Fruit fly (Drosophila melanogaster) whole organism, embryonic: ENCODE data around the gene CG31468.

Source experiments
- Bteb2 ChIP-seq: fragments of 200-800 bp; sonication (Bioruptor generic); optimal IDR thresholded peaks from 2 replicates; lab custom pipeline; 2016; ENCODE audit warnings: missing biosample characterization, missing genetic modification characterization
- CG10147 ChIP-seq: fragments of 200-800 bp; sonication (Bioruptor generic); optimal IDR thresholded peaks from 2 replicates; lab custom pipeline; 2019; ENCODE audit warnings: missing biosample characterization, mild to moderate bottlenecking, missing genetic modification characterization, moderate library complexity
- CG10462 ChIP-seq: fragments of 200-800 bp; sonication (Bioruptor generic); optimal IDR thresholded peaks from 2 replicates; lab custom pipeline; 2016; ENCODE audit warnings: missing biosample characterization, missing genetic modification characterization
- CG11093 ChIP-seq: fragments of 200-800 bp; sonication (Bioruptor generic); IDR thresholded peaks from 3 replicates; pipeline ENCODE4 v1.3.6; 2022; ENCODE audit warnings: missing biosample characterization, missing genetic modification characterization
- CG11723 ChIP-seq: fragments of 200-800 bp; sonication (Bioruptor generic); optimal IDR thresholded peaks from 2 replicates; lab custom pipeline; 2017; ENCODE audit warnings: missing biosample characterization, mild to moderate bottlenecking, missing genetic modification characterization
- CG12104 ChIP-seq: fragments of 200-800 bp; sonication (Bioruptor generic); optimal IDR thresholded peaks from 3 replicates; lab custom pipeline; 2016; ENCODE audit warnings: missing biosample characterization, missing genetic modification characterization
- CG12155 ChIP-seq: fragments of 200-800 bp; sonication (Bioruptor generic); optimal IDR thresholded peaks from 3 replicates; lab custom pipeline; 2016; ENCODE audit warnings: missing biosample characterization, missing genetic modification characterization
- CG12391 ChIP-seq: fragments of 200-800 bp; sonication (Bioruptor generic); optimal IDR thresholded peaks from 3 replicates; lab custom pipeline; 2018; ENCODE audit warnings: missing biosample characterization, mild to moderate bottlenecking, missing genetic modification characterization, moderate library complexity
- CG14667 ChIP-seq: fragments of 200-800 bp; sonication (Bioruptor generic); IDR thresholded peaks from 2 replicates; pipeline ENCODE4 v1.3.6; 2022; ENCODE audit warnings: missing biosample characterization, missing genetic modification characterization
- CG14710 ChIP-seq: fragments of 200-800 bp; sonication (Bioruptor generic); optimal IDR thresholded peaks from 3 replicates; lab custom pipeline; 2019; ENCODE audit warnings: missing biosample characterization, mild to moderate bottlenecking, missing genetic modification characterization, moderate library complexity
- CG17361 ChIP-seq: fragments of 200-800 bp; sonication (Bioruptor generic); IDR thresholded peaks from 3 replicates; pipeline ENCODE4 v1.3.6; 2022; ENCODE audit warnings: missing biosample characterization, missing genetic modification characterization
- CG1792 ChIP-seq: fragments of 200-800 bp; sonication (Bioruptor generic); optimal IDR thresholded peaks from 2 replicates; lab custom pipeline; 2016; ENCODE audit warnings: missing biosample characterization, missing genetic modification characterization
- CG18764 ChIP-seq: fragments of 200-800 bp; sonication (Bioruptor generic); optimal IDR thresholded peaks from 3 replicates; lab custom pipeline; 2016; ENCODE audit warnings: missing biosample characterization, missing genetic modification characterization
- CG3065 ChIP-seq: fragments of 200-800 bp; sonication (Bioruptor generic); optimal IDR thresholded peaks from 2 replicates; lab custom pipeline; 2016; ENCODE audit warnings: missing biosample characterization, missing genetic modification characterization
- CG4617 ChIP-seq: fragments of 200-800 bp; sonication (Bioruptor generic); optimal IDR thresholded peaks from 3 replicates; lab custom pipeline; 2016; ENCODE audit warnings: missing biosample characterization, missing genetic modification characterization, borderline replicate concordance
- CG4820 ChIP-seq: fragments of 200-800 bp; sonication (Bioruptor generic); optimal IDR thresholded peaks from 3 replicates; lab custom pipeline; 2016; ENCODE audit warnings: missing biosample characterization, missing genetic modification characterization
- CG7556 ChIP-seq: fragments of 200-800 bp; sonication (Bioruptor generic); optimal IDR thresholded peaks from 2 replicates; lab custom pipeline; 2017; ENCODE audit warnings: missing biosample characterization, mild to moderate bottlenecking, missing genetic modification characterization
- CG7786 ChIP-seq: fragments of 200-800 bp; sonication (Bioruptor generic); optimal IDR thresholded peaks from 2 replicates; lab custom pipeline; 2016; ENCODE audit warnings: missing biosample characterization, missing genetic modification characterization
- CG8359 ChIP-seq: fragments of 200-800 bp; sonication (Bioruptor generic); optimal IDR thresholded peaks from 2 replicates; lab custom pipeline; 2017; ENCODE audit warnings: missing biosample characterization, mild to moderate bottlenecking, missing genetic modification characterization, borderline replicate concordance
- CG9932 ChIP-seq: fragments of 200-800 bp; sonication (Bioruptor generic); IDR thresholded peaks from 2 replicates; pipeline ENCODE4 v1.3.6; 2022; ENCODE audit warnings: missing biosample characterization, missing genetic modification characterization
- CTCF ChIP-seq: fragments of 200-800 bp; sonication (Bioruptor generic); optimal IDR thresholded peaks from 2 replicates; lab custom pipeline; 2017; ENCODE audit warnings: missing biosample characterization, mild to moderate bottlenecking, missing genetic modification characterization, moderate library complexity
- CkIIα-i1 ChIP-seq: fragments of 200-800 bp; sonication (Bioruptor generic); IDR thresholded peaks from 2 replicates; pipeline ENCODE4 v1.3.6; 2022; ENCODE audit warnings: missing biosample characterization, missing genetic modification characterization
- CoRest ChIP-seq: fragments of 200-800 bp; sonication (Bioruptor generic); optimal IDR thresholded peaks from 3 replicates; lab custom pipeline; 2018; ENCODE audit warnings: missing biosample characterization, mild to moderate bottlenecking, missing genetic modification characterization, moderate library complexity
- Deaf1 ChIP-seq: fragments of 200-800 bp; optimal IDR thresholded peaks from 3 replicates; lab custom pipeline; 2019; ENCODE audit warnings: missing biosample characterization, mild to moderate bottlenecking, missing genetic modification characterization, moderate library complexity
- ERR ChIP-seq: fragments of 200-800 bp; sonication (Bioruptor generic); optimal IDR thresholded peaks from 2 replicates; lab custom pipeline; 2016; ENCODE audit warnings: missing biosample characterization, missing genetic modification characterization
- GATAe ChIP-seq: fragments of 200-800 bp; sonication (Bioruptor generic); conservative IDR thresholded peaks from 2 replicates; pipeline ENCODE4 v1.3.6; 2022; ENCODE audit warnings: missing biosample characterization, missing genetic modification characterization
- HmgD ChIP-seq: fragments of 200-800 bp; sonication (Bioruptor generic); optimal IDR thresholded peaks from 3 replicates; lab custom pipeline; 2016; ENCODE audit warnings: missing biosample characterization, missing genetic modification characterization
- Mrtf ChIP-seq: fragments of 200-800 bp; sonication (Bioruptor generic); IDR thresholded peaks from 3 replicates; pipeline ENCODE4 v1.3.6; 2022; ENCODE audit warnings: missing biosample characterization, missing genetic modification characterization
- NC2β ChIP-seq: fragments of 200-800 bp; sonication (Bioruptor generic); optimal IDR thresholded peaks from 2 replicates; lab custom pipeline; 2016; ENCODE audit warnings: missing biosample characterization, missing genetic modification characterization
- PHDP ChIP-seq: fragments of 200-800 bp; sonication (Bioruptor generic); optimal IDR thresholded peaks from 3 replicates; lab custom pipeline; 2018; ENCODE audit warnings: missing biosample characterization, mild to moderate bottlenecking, missing genetic modification characterization, moderate library complexity
- Rfx ChIP-seq: fragments of 200-800 bp; sonication (Bioruptor generic); IDR thresholded peaks from 2 replicates; pipeline ENCODE4 v1.3.6; 2022; ENCODE audit warnings: missing biosample characterization, missing genetic modification characterization
- Ssrp ChIP-seq: fragments of 200-800 bp; sonication (Bioruptor generic); optimal IDR thresholded peaks from 2 replicates; lab custom pipeline; 2018; ENCODE audit warnings: missing biosample characterization, mild to moderate bottlenecking, missing genetic modification characterization, moderate library complexity
- Stat92E ChIP-seq, 3 experiments: fragments of >200 bp in 2 of 3; fragments of 200-800 bp in 1 of 3; sonication (Bioruptor generic) in 1 of 3; optimal IDR thresholded peaks; 2 replicates each; lab custom pipeline; 2017 to 2019; ENCODE audit warnings: missing biosample characterization in 3 of 3, missing genetic modification characterization in 3 of 3, mild to moderate bottlenecking in 1 of 3, moderate library complexity in 1 of 3
- Usf ChIP-seq: fragments of 200-800 bp; sonication (Bioruptor generic); optimal IDR thresholded peaks from 2 replicates; lab custom pipeline; 2017; ENCODE audit warnings: missing genotype, missing biosample characterization, missing genetic modification characterization
- crc ChIP-seq: fragments of 200-800 bp; sonication (Bioruptor generic); optimal IDR thresholded peaks from 2 replicates; lab custom pipeline; 2016; ENCODE audit warnings: missing biosample characterization, missing genetic modification characterization
- dysf ChIP-seq: fragments of 200-800 bp; sonication (Bioruptor generic); IDR thresholded peaks from 3 replicates; pipeline ENCODE4 v1.3.6; 2022; ENCODE audit warnings: missing biosample characterization, missing genetic modification characterization
- ewg ChIP-seq: fragments of 200-800 bp; sonication (Bioruptor generic); optimal IDR thresholded peaks from 3 replicates; lab custom pipeline; 2017; ENCODE audit warnings: mild to moderate bottlenecking, missing biosample characterization, missing genetic modification reagents, missing genetic modification characterization
- gce ChIP-seq: fragments of 200-800 bp; sonication (Bioruptor generic); IDR thresholded peaks from 3 replicates; pipeline ENCODE4 v1.3.6; 2022; ENCODE audit warnings: missing biosample characterization, missing genetic modification characterization
- gem ChIP-seq: fragments of 200-800 bp; sonication (Bioruptor generic); optimal IDR thresholded peaks from 2 replicates; lab custom pipeline; 2019; ENCODE audit warnings: missing biosample characterization, mild to moderate bottlenecking, missing genetic modification characterization, moderate library complexity
- kni ChIP-seq: fragments of 200-800 bp; sonication (Bioruptor generic); optimal IDR thresholded peaks from 3 replicates; lab custom pipeline; 2017; ENCODE audit warnings: mild to moderate bottlenecking, missing biosample characterization, missing genetic modification reagents, missing genetic modification characterization
- knrl ChIP-seq: fragments of 200-800 bp; sonication (Bioruptor generic); IDR thresholded peaks from 3 replicates; pipeline ENCODE4 v1.3.6; 2022; ENCODE audit warnings: missing biosample characterization, missing genetic modification characterization; ENCODE audit not compliant: partially characterized antibody
- phol ChIP-seq: fragments of 200-800 bp; sonication (Bioruptor generic); optimal IDR thresholded peaks from 3 replicates; lab custom pipeline; 2018; ENCODE audit warnings: missing biosample characterization, mild to moderate bottlenecking, missing genetic modification characterization, moderate library complexity
- row ChIP-seq: fragments of 200-800 bp; sonication (Bioruptor generic); IDR thresholded peaks from 3 replicates; pipeline ENCODE4 v1.3.6; 2022; ENCODE audit warnings: missing biosample characterization, missing genetic modification characterization
- shn ChIP-seq: fragments of 200-800 bp; sonication (Bioruptor generic); optimal IDR thresholded peaks from 3 replicates; lab custom pipeline; 2016; ENCODE audit warnings: missing biosample characterization, missing genetic modification characterization
- stc ChIP-seq: fragments of 200-800 bp; sonication (Bioruptor generic); IDR thresholded peaks from 2 replicates; pipeline ENCODE4 v1.3.6; 2022; ENCODE audit warnings: missing biosample characterization, missing genetic modification characterization
- sug ChIP-seq: fragments of 200-800 bp; optimal IDR thresholded peaks from 2 replicates; lab custom pipeline; 2019; ENCODE audit warnings: missing biosample characterization, mild to moderate bottlenecking, missing genetic modification characterization, moderate library complexity
- tgo ChIP-seq: fragments of 200-800 bp; sonication (Bioruptor generic); IDR thresholded peaks from 3 replicates; pipeline ENCODE4 v1.3.6; 2022; ENCODE audit warnings: missing biosample characterization, missing genetic modification characterization
- trem ChIP-seq: fragments of 200-800 bp; optimal IDR thresholded peaks from 3 replicates; lab custom pipeline; 2019; ENCODE audit warnings: missing biosample characterization, mild to moderate bottlenecking, missing genetic modification characterization, moderate library complexity
- tx ChIP-seq: fragments of 200-800 bp; sonication (Bioruptor generic); optimal IDR thresholded peaks from 2 replicates; lab custom pipeline; 2016; ENCODE audit warnings: missing biosample characterization, missing genetic modification characterization
- unpg ChIP-seq: fragments of 200-800 bp; sonication (Bioruptor generic); optimal IDR thresholded peaks from 3 replicates; lab custom pipeline; 2018; ENCODE audit warnings: missing biosample characterization, mild to moderate bottlenecking, missing genetic modification characterization, moderate library complexity
- vvl ChIP-seq: fragments of 200-800 bp; sonication (Bioruptor generic); IDR thresholded peaks from 2 replicates; pipeline ENCODE4 v1.3.6; 2022; ENCODE audit warnings: missing biosample characterization, missing genetic modification characterization
- wor ChIP-seq: fragments of 200-800 bp; sonication (Bioruptor generic); IDR thresholded peaks from 2 replicates; pipeline ENCODE4 v1.3.6; 2022; ENCODE audit warnings: missing biosample characterization, missing genetic modification characterization

The CG31468 gene

DNA sequence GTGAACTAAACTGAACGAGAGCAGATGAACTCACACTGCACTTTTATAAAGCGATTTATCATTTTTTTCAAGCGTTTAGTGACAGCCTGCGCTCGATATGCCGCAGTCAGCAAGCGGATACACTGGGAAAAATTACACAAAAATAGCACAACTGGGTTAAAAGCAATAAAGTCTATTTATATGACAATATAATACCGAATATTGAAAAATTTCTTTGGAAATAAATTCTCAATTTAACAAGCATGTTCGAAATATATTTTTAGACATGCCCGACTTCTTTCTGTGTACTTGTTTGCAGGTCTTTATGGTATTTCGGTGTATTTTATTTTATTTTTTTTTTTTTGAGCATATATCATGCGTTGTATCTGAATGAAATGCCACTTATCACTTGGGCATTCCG is 13.7 kb upstream of the CG31468 start (continued):
- TF ChIP-seq wor = peak; percentile 46; the same call in 1 of the 2 replicates
- peak; percentile 31 for TF ChIP-seq CG14667
- peak; percentile 82 for TF ChIP-seq unpg (GFP tag; lab: Kevin White, UChicago)
- no peak for TF ChIP-seq CG8359 (GFP tag; lab: Kevin White, UChicago)
- TF ChIP-seq CkIIα-i1 = no peak
- no peak; the same call in 1 of the 2 replicates for TF ChIP-seq GATAe (GFP tag; lab: Robert Waterston, UW)
- no peak for TF ChIP-seq shn (GFP tag; lab: Kevin White, UChicago)
- TF ChIP-seq CG7786 = peak; percentile 28
- TF ChIP-seq Usf (GFP tag; lab: Kevin White, UChicago) = no peak
- peak; percentile 72 for TF ChIP-seq PHDP (tag; lab: Kevin White, UChicago)
- TF ChIP-seq CG4820 = peak; percentile 78
- TF ChIP-seq CG11723 = no peak
- TF ChIP-seq Bteb2 (GFP tag; lab: Kevin White, UChicago) = peak; percentile 50
- TF ChIP-seq Stat92E (GFP tag; optimal IDR thresholded peaks at IDR 0.05; lab: Kevin White, UChicago) = no peak
- no peak for TF ChIP-seq CG10147
- peak; percentile 71 for TF ChIP-seq CoRest
- TF ChIP-seq CG9932 (GFP tag; lab: Robert Waterston, UW) = no peak
- TF ChIP-seq gce (GFP tag; lab: Robert Waterston, UW) = peak; percentile 62; the same call in 1 of the 3 replicates
- TF ChIP-seq CG4617 = no peak
- TF ChIP-seq Rfx (GFP tag; lab: Robert Waterston, UW) = peak; percentile 33; the same call in 1 of the 2 replicates
- TF ChIP-seq tx (GFP tag; lab: Kevin White, UChicago) = no peak
- TF ChIP-seq Deaf1 (tag; lab: Kevin White, UChicago) = peak; percentile 4
- TF ChIP-seq ERR = no peak
- TF ChIP-seq trem (tag; lab: Kevin White, UChicago) = peak; percentile 25
- peak; percentile 2 for TF ChIP-seq crc (GFP tag; lab: Kevin White, UChicago)
- no peak for TF ChIP-seq CG11093 (GFP tag; lab: Robert Waterston, UW)
- no peak for TF ChIP-seq HmgD (GFP tag; lab: Kevin White, UChicago)
- peak; percentile 69 for TF ChIP-seq tgo
- no peak for TF ChIP-seq CG12104 (GFP tag; lab: Kevin White, UChicago)
- peak; percentile 36 for TF ChIP-seq ewg
- TF ChIP-seq row (GFP tag; lab: Robert Waterston, UW) = peak; percentile 84
- peak; percentile 24; the same call in 1 of the 2 replicates for TF ChIP-seq stc (GFP tag; lab: Robert Waterston, UW)
- TF ChIP-seq Ssrp (tag; lab: Kevin White, UChicago) = peak; percentile 71
- TF ChIP-seq CG18764 (GFP tag; lab: Kevin White, UChicago) = peak; percentile 63
- TF ChIP-seq knrl (GFP tag; lab: Robert Waterston, UW) = no peak
- peak; percentile 56; the same call in 1 of the 3 replicates for TF ChIP-seq Mrtf (GFP tag; lab: Robert Waterston, UW)
- peak; percentile 59; the same call in 1 of the 3 replicates for TF ChIP-seq dysf (GFP tag; lab: Robert Waterston, UW)
- peak; percentile 9 for TF ChIP-seq CTCF (GFP tag; lab: Kevin White, UChicago)
- peak; percentile 76 for TF ChIP-seq phol (tag; lab: Kevin White, UChicago)
- peak; percentile 50 for TF ChIP-seq CG10462 (GFP tag; lab: Kevin White, UChicago)
- peak; percentile 18 for TF ChIP-seq CG3065 (GFP tag; lab: Kevin White, UChicago)
- no peak for TF ChIP-seq kni (GFP tag; lab: Kevin White, UChicago)
- TF ChIP-seq CG17361 (GFP tag; lab: Robert Waterston, UW) = 0 out of 3 replicates have a peak, but pooled peaks have one; percentile 32
- TF ChIP-seq gem = peak; percentile 84
- peak; percentile 5 for TF ChIP-seq sug
- peak; percentile 75 for TF ChIP-seq CG12391 (tag; lab: Kevin White, UChicago)
- peak; percentile 74 for TF ChIP-seq vvl (GFP tag; lab: Robert Waterston, UW)
- TF ChIP-seq CG12155 (GFP tag; lab: Kevin White, UChicago) = peak; percentile 50
- peak; percentile 45 for TF ChIP-seq CG7556
- TF ChIP-seq CG14710 = peak; percentile 68
- TF ChIP-seq NC2β (GFP tag; lab: Kevin White, UChicago) = peak; percentile 56
- TF ChIP-seq CG1792 (GFP tag; lab: Kevin White, UChicago) = peak; percentile 47
